Worm (Caenorhabditis elegans) whole organism, L4 larva: Measurements from ENCODE around the gene amdh-1.

ENCODE experiments used
- D1046.2 ChIP-seq: fragments of 200-800 bp; sonication (Bioruptor generic); IDR thresholded peaks from 2 replicates; pipeline ENCODE4 v1.3.6; 2022; ENCODE audit warnings: missing genetic modification characterization, missing compliant biosample characterization
- F44E2.7 ChIP-seq: fragments of 200-800 bp; sonication (Bioruptor generic); IDR thresholded peaks from 2 replicates; pipeline ENCODE4 v2.1.2; 2022; ENCODE audit warnings: missing genetic modification characterization, missing compliant biosample characterization
- F49E8.2 ChIP-seq: sonication (generic microtip); optimal IDR thresholded peaks from 2 replicates; lab custom pipeline; 2016; ENCODE audit warnings: missing compliant biosample characterization, mild to moderate bottlenecking, missing genetic modification characterization, borderline replicate concordance
- R02D3.7 ChIP-seq: fragments of 150-350 bp; sonication (generic microtip); optimal IDR thresholded peaks from 3 replicates; lab custom pipeline; 2014; ENCODE audit warnings: missing biosample characterization, missing genetic modification characterization
- Y105C5A.15 ChIP-seq: fragments of 200-800 bp; sonication (Bioruptor generic); IDR thresholded peaks from 2 replicates; pipeline ENCODE4 v1.3.6; 2022; ENCODE audit warnings: missing genetic modification characterization, missing compliant biosample characterization
- Y48G9A.11 ChIP-seq: fragments of 200-800 bp; sonication (Bioruptor generic); IDR thresholded peaks from 2 replicates; pipeline ENCODE4 v1.3.6; 2022; ENCODE audit warnings: missing genetic modification reagents, missing genetic modification characterization, missing compliant biosample characterization
- arid-1 ChIP-seq: fragments of 200-800 bp; sonication (Bioruptor generic); conservative IDR thresholded peaks from 2 replicates; pipeline ENCODE4 v1.3.6; 2022; ENCODE audit warnings: missing genetic modification reagents, missing genetic modification characterization, missing compliant biosample characterization
- attf-4 ChIP-seq: sonication (generic microtip); optimal IDR thresholded peaks from 3 replicates; lab custom pipeline; 2017; ENCODE audit warnings: missing biosample characterization, missing genetic modification characterization
- ceh-44 ChIP-seq: fragments of 200-800 bp; sonication (Bioruptor generic); IDR thresholded peaks from 2 replicates; pipeline ENCODE4 v1.3.6; 2022; ENCODE audit warnings: missing genetic modification reagents, missing genetic modification characterization, missing compliant biosample characterization
- ceh-62 ChIP-seq: sonication (generic microtip); optimal IDR thresholded peaks from 2 replicates; lab custom pipeline; 2017; ENCODE audit warnings: missing biosample characterization, missing genetic modification characterization
- ceh-82 ChIP-seq: sonication (generic microtip); optimal IDR thresholded peaks from 2 replicates; lab custom pipeline; 2017; ENCODE audit warnings: missing biosample characterization, missing genetic modification characterization
- ctbp-1 ChIP-seq: fragments of 200-800 bp; sonication (Bioruptor generic); IDR thresholded peaks from 2 replicates; pipeline ENCODE4 v1.3.6; 2022; ENCODE audit warnings: missing genetic modification reagents, missing genetic modification characterization, missing compliant biosample characterization
- dmd-6 ChIP-seq: fragments of 200-800 bp; sonication (Bioruptor generic); IDR thresholded peaks from 2 replicates; pipeline ENCODE4 v1.3.6; 2022; ENCODE audit warnings: missing genetic modification reagents, missing genetic modification characterization, missing compliant biosample characterization
- dmd-8 ChIP-seq: fragments of 200-800 bp; sonication (Bioruptor generic); IDR thresholded peaks from 2 replicates; pipeline ENCODE4 v1.3.6; 2022; ENCODE audit warnings: missing genetic modification characterization, missing compliant biosample characterization
- duxl-1 ChIP-seq: sonication (generic microtip); optimal IDR thresholded peaks from 2 replicates; lab custom pipeline; 2016; ENCODE audit warnings: mild to moderate bottlenecking, missing genetic modification characterization, moderate library complexity, missing compliant biosample characterization; ENCODE audit not compliant: poor library complexity
- dve-1 ChIP-seq: sonication (generic microtip); optimal IDR thresholded peaks from 2 replicates; lab custom pipeline; 2017; ENCODE audit warnings: antibody characterized with exemption, mild to moderate bottlenecking, missing genetic modification characterization, missing compliant biosample characterization; ENCODE audit not compliant: insufficient read depth
- egl-27 ChIP-seq: sonication (generic microtip); optimal IDR thresholded peaks from 3 replicates; lab custom pipeline; 2017; ENCODE audit warnings: missing biosample characterization, missing genetic modification reagents, missing genetic modification characterization
- egl-43 ChIP-seq: fragments of 200-800 bp; sonication (Bioruptor generic); IDR thresholded peaks from 2 replicates; pipeline ENCODE4 v1.3.6; 2022; ENCODE audit warnings: missing genetic modification reagents, missing genetic modification characterization, missing compliant biosample characterization
- fos-1 ChIP-seq: fragments of 150-350 bp; optimal IDR thresholded peaks from 2 replicates; lab custom pipeline; 2014; ENCODE audit warnings: missing biosample characterization, missing genetic modification characterization
- gei-8 ChIP-seq: fragments of 200-800 bp; sonication (Bioruptor generic); optimal IDR thresholded peaks from 2 replicates; lab custom pipeline; 2018; ENCODE audit warnings: mild to moderate bottlenecking, missing genetic modification characterization, missing compliant biosample characterization
- hif-1 ChIP-seq, 2 experiments: sonication (generic microtip); optimal IDR thresholded peaks; 2 replicates each; lab custom pipeline; 2016 to 2017; ENCODE audit warnings: missing compliant biosample characterization in 2 of 2, missing genetic modification characterization in 2 of 2, missing genetic modification reagents in 2 of 2, missing genotype in 2 of 2, mild to moderate bottlenecking in 1 of 2
- hlh-30 ChIP-seq: sonication (generic microtip); optimal IDR thresholded peaks from 2 replicates; lab custom pipeline; 2017; ENCODE audit warnings: antibody characterized with exemption, mild to moderate bottlenecking, missing genetic modification characterization, missing compliant biosample characterization; ENCODE audit not compliant: insufficient read depth
- lin-29 ChIP-seq: fragments of 200-800 bp; sonication (Bioruptor generic); IDR thresholded peaks from 2 replicates; pipeline ENCODE4 v1.3.6; 2022; ENCODE audit warnings: missing genetic modification reagents, missing genetic modification characterization, missing compliant biosample characterization
- lin-38 ChIP-seq: fragments of 200-800 bp; sonication (Bioruptor generic); IDR thresholded peaks from 2 replicates; pipeline ENCODE4 v1.3.6; 2022; ENCODE audit warnings: missing genetic modification reagents, missing genetic modification characterization, missing compliant biosample characterization
- mdt-29 ChIP-seq: fragments of 200-800 bp; sonication (Bioruptor generic); IDR thresholded peaks from 2 replicates; pipeline ENCODE4 v1.3.6; 2022; ENCODE audit warnings: missing genetic modification reagents, missing genetic modification characterization, missing compliant biosample characterization
- nhr-102 ChIP-seq: sonication (generic microtip); optimal IDR thresholded peaks from 2 replicates; lab custom pipeline; 2016; ENCODE audit warnings: mild to moderate bottlenecking, missing genetic modification characterization, moderate library complexity, missing compliant biosample characterization
- nhr-111 ChIP-seq: fragments of 200-800 bp; sonication (Bioruptor generic); optimal IDR thresholded peaks from 2 replicates; lab custom pipeline; 2018; ENCODE audit warnings: mild to moderate bottlenecking, missing genetic modification characterization, missing compliant biosample characterization
- nhr-28 ChIP-seq: fragments of 150-350 bp; optimal IDR thresholded peaks from 2 replicates; lab custom pipeline; 2014; ENCODE audit warnings: missing biosample characterization, missing genetic modification characterization
- nhr-41 ChIP-seq: fragments of 200-800 bp; sonication (Bioruptor generic); IDR thresholded peaks from 2 replicates; pipeline ENCODE4 v1.3.6; 2022; ENCODE audit warnings: missing genetic modification reagents, missing genetic modification characterization, missing compliant biosample characterization
- nhr-48 ChIP-seq: sonication (generic microtip); optimal IDR thresholded peaks from 2 replicates; lab custom pipeline; 2016; ENCODE audit warnings: mild to moderate bottlenecking, missing genetic modification characterization, missing compliant biosample characterization
- nhr-6 ChIP-seq: fragments of 150-350 bp; optimal IDR thresholded peaks from 2 replicates; lab custom pipeline; 2014; ENCODE audit warnings: missing biosample characterization, missing genetic modification characterization
- nhr-77 ChIP-seq: fragments of 150-350 bp; optimal IDR thresholded peaks from 2 replicates; lab custom pipeline; 2014; ENCODE audit warnings: missing biosample characterization, missing genetic modification characterization
- pha-4 ChIP-seq, 2 experiments: fragments of 150-350 bp in 1 of 2; fragments of 200-800 bp in 1 of 2; sonication (Bioruptor generic) in 1 of 2; IDR thresholded peaks in 1 of 2; optimal IDR thresholded peaks in 1 of 2; 2 replicates each; pipeline versions ENCODE4 v1.3.6 to Lab custom; 2014 to 2022; ENCODE audit warnings: missing genetic modification characterization in 2 of 2, missing genetic modification reagents in 2 of 2, missing biosample characterization in 1 of 2, missing compliant biosample characterization in 1 of 2
- pqm-1 ChIP-seq: sonication (generic microtip); optimal IDR thresholded peaks from 2 replicates; lab custom pipeline; 2017; ENCODE audit warnings: missing biosample characterization, missing genetic modification characterization
- rbr-2 ChIP-seq: sonication (generic microtip); optimal IDR thresholded peaks from 2 replicates; lab custom pipeline; 2016; ENCODE audit warnings: missing genotype, missing genetic modification characterization, missing compliant biosample characterization
- saeg-2 ChIP-seq: fragments of 200-800 bp; sonication (Bioruptor generic); IDR thresholded peaks from 2 replicates; pipeline ENCODE4 v1.3.6; 2022; ENCODE audit warnings: missing genetic modification reagents, missing genetic modification characterization, missing compliant biosample characterization
- sdz-12 ChIP-seq: fragments of 200-800 bp; sonication (Bioruptor generic); optimal IDR thresholded peaks from 2 replicates; lab custom pipeline; 2018; ENCODE audit warnings: mild to moderate bottlenecking, missing genetic modification characterization, missing compliant biosample characterization
- snpc-1.2 ChIP-seq: fragments of 200-800 bp; sonication (Bioruptor generic); IDR thresholded peaks from 2 replicates; pipeline ENCODE4 v1.3.6; 2022; ENCODE audit warnings: missing genetic modification reagents, missing genetic modification characterization, missing compliant biosample characterization
- spr-1 ChIP-seq: sonication (generic microtip); optimal IDR thresholded peaks from 2 replicates; lab custom pipeline; 2016; ENCODE audit warnings: mild to moderate bottlenecking, missing genetic modification characterization, missing compliant biosample characterization
- tra-1 ChIP-seq: fragments of 200-800 bp; sonication (Bioruptor generic); IDR thresholded peaks from 2 replicates; pipeline ENCODE4 v1.3.6; 2022; ENCODE audit warnings: missing genetic modification reagents, missing genetic modification characterization, missing compliant biosample characterization
- unc-130 ChIP-seq: sonication (generic microtip); optimal IDR thresholded peaks from 2 replicates; lab custom pipeline; 2016; ENCODE audit warnings: missing genetic modification reagents, missing genetic modification characterization, missing compliant biosample characterization
- unc-62 ChIP-seq, 3 experiments: fragments of 150-350 bp in 1 of 3; sonication (generic microtip); optimal IDR thresholded peaks in 2 of 3; peaks in 1 of 3; 1 replicate in 1 of 3; 2 replicates in 2 of 3; lab custom pipeline; 2014 to 2017; ENCODE audit warnings: missing biosample characterization in 3 of 3, missing genetic modification characterization in 3 of 3, missing genetic modification reagents in 3 of 3, missing genotype in 1 of 3
- zfp-2 ChIP-seq: sonication (generic microtip); optimal IDR thresholded peaks from 2 replicates; lab custom pipeline; 2016; ENCODE audit warnings: mild to moderate bottlenecking, missing genetic modification characterization, missing compliant biosample characterization
- zip-11 ChIP-seq: fragments of 200-800 bp; sonication (Bioruptor generic); IDR thresholded peaks from 2 replicates; pipeline ENCODE4 v1.3.6; 2022; ENCODE audit warnings: missing genetic modification characterization, missing compliant biosample characterization
- zip-2 ChIP-seq: fragments of 150-350 bp; optimal IDR thresholded peaks from 2 replicates; lab custom pipeline; 2014; ENCODE audit warnings: missing biosample characterization, missing genetic modification characterization

amdh-1 gene

DNA sequence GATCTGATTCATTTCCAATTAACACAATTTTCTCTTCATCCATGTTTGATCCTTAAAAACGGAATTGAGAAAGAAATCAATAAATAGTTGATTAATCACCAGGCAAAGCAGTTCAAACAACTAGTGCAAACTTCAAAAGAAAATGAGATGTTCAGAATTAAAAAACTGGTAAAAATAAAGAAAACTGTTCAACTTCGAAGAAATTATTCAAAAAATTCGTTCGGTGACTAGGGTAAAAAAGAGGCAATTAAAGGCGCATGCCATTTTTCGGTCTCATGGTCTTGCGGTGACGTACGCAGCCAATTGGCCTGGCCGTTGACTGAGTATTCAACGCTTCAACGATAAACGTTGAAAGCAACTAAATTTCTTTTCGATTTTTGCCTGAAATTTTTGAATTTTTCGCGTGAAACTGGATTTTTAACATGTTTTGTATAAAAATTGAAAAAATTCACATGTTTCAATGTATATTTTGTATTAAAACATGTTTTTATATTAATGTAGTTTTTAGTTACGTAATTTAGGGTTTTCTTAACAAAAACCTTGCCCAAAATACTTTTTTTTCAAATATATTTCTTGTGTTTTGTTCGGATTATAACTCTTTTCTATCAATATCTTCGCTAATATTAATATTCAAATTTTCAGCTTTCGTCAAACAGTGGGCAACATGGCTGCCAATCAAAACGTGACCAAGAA is 45.3 kb upstream of the amdh-1 start, which contains the start of the genes sna-3 and rps-3 (continued):
- no peak for TF ChIP-seq lin-29 (GFP tag; lab: Robert Waterston, UW)
- peak; percentile 91 for TF ChIP-seq nhr-77 (tag; lab: Kevin White, UChicago)
- peak; percentile 20 for TF ChIP-seq nhr-102 (tag; lab: Kevin White, UChicago)
- peak; percentile 88 for TF ChIP-seq hlh-30 (tag; lab: Kevin White, UChicago)
- no peak for TF ChIP-seq D1046.2 (GFP tag; lab: Robert Waterston, UW)
- TF ChIP-seq pha-4 (GFP tag; IDR thresholded peaks at IDR 0.05; lab: Robert Waterston, UW), result no peak
- TF ChIP-seq pha-4 (tag; optimal IDR thresholded peaks at IDR 0.05; lab: Kevin White, UChicago), result peak; percentile 26

- TF ChIP-seq rbr-2 (tag; lab: Kevin White, UChicago) (no peak), dmd-8 (GFP tag; lab: Robert Waterston, UW) (0 out of 2 replicates have a peak, but pooled peaks have one; percentile 4), nhr-48 (tag; lab: Kevin White, UChicago) (no peak), snpc-1.2 (GFP tag; lab: Robert Waterston, UW) (no peak), nhr-102 (tag; lab: Kevin White, UChicago) (no peak), sdz-12 (no peak), nhr-77 (tag; lab: Kevin White, UChicago) (no peak), saeg-2 (0 out of 2 replicates have a peak, but pooled peaks have one; percentile 18), egl-43 (GFP tag; lab: Robert Waterston, UW) (no peak), ceh-82 (no peak)
Observed at ce11 chrIII:6207046-6207445, 44.6 kb upstream of the amdh-1 start.

ce11 chrIII:6207881-6208280 is 43.7 kb upstream of the amdh-1 start, which contains the start of gene C23G10.2:
Gene C23G10.2, plus strand, starts transcription at chrIII:6208064.
- TF ChIP-seq spr-1, result no peak
- no peak for TF ChIP-seq dve-1 (tag; lab: Kevin White, UChicago)
- TF ChIP-seq zip-2 (tag; lab: Kevin White, UChicago), result no peak
- TF ChIP-seq Y48G9A.11, result peak; percentile 51; the same call in 1 of the 2 replicates
- no peak for TF ChIP-seq attf-4
- no peak for TF ChIP-seq gei-8
- TF ChIP-seq arid-1, result 0 out of 2 replicates have a peak, but pooled peaks have one; percentile 16
- TF ChIP-seq hif-1 (tag; optimal IDR thresholded peaks at IDR 0.05; lab: Kevin White, UChicago), result no peak
- TF ChIP-seq nhr-111 (GFP tag; lab: Kevin White, UChicago), result no peak
- no peak for TF ChIP-seq ceh-44
- TF ChIP-seq egl-27 (tag; lab: Kevin White, UChicago), result no peak
- no peak for TF ChIP-seq Y105C5A.15 (GFP tag; lab: Robert Waterston, UW)
- TF ChIP-seq duxl-1 (tag; lab: Kevin White, UChicago), result no peak
- TF ChIP-seq R02D3.7 (tag; lab: Kevin White, UChicago), result no peak
- TF ChIP-seq ctbp-1 (GFP tag; lab: Robert Waterston, UW), result 0 out of 2 replicates have a peak, but pooled peaks have one; percentile 39
- no peak for TF ChIP-seq ceh-62 (tag; lab: Kevin White, UChicago)
- TF ChIP-seq unc-62 (GFP tag; optimal IDR thresholded peaks at IDR 0.05 in 1 of 2; lab: Kevin White, UChicago), result no peak
- TF ChIP-seq unc-62 (tag; optimal IDR thresholded peaks at IDR 0.05; lab: Kevin White, UChicago), result no peak
- no peak for TF ChIP-seq fos-1
- no peak for TF ChIP-seq zfp-2 (tag; lab: Kevin White, UChicago)
- TF ChIP-seq tra-1 (GFP tag; lab: Robert Waterston, UW), result no peak
- TF ChIP-seq nhr-6 (tag; lab: Kevin White, UChicago), result no peak
- no peak for TF ChIP-seq dmd-6 (GFP tag; lab: Robert Waterston, UW)
- TF ChIP-seq mdt-29, result no peak
- 0 out of 2 replicates have a peak, but pooled peaks have one; percentile 7 for TF ChIP-seq F44E2.7 (GFP tag; lab: Robert Waterston, UW)
- TF ChIP-seq pqm-1 (tag; lab: Kevin White, UChicago), result no peak
- TF ChIP-seq nhr-28 (tag; lab: Kevin White, UChicago), result peak; percentile 20
- TF ChIP-seq zip-11 (GFP tag; lab: Robert Waterston, UW), result no peak
- no peak for TF ChIP-seq unc-130 (GFP tag; lab: Kevin White, UChicago)
- TF ChIP-seq F49E8.2 (tag; lab: Kevin White, UChicago), result peak; percentile 43
- TF ChIP-seq lin-38, result peak; percentile 34; the same call in 1 of the 2 replicates
- 0 out of 2 replicates have a peak, but pooled peaks have one; percentile 13 for TF ChIP-seq nhr-41 (GFP tag; lab: Robert Waterston, UW)
